Worm (Caenorhabditis elegans): ENCODE measurements around the gene H01G02.1.

DNA sequence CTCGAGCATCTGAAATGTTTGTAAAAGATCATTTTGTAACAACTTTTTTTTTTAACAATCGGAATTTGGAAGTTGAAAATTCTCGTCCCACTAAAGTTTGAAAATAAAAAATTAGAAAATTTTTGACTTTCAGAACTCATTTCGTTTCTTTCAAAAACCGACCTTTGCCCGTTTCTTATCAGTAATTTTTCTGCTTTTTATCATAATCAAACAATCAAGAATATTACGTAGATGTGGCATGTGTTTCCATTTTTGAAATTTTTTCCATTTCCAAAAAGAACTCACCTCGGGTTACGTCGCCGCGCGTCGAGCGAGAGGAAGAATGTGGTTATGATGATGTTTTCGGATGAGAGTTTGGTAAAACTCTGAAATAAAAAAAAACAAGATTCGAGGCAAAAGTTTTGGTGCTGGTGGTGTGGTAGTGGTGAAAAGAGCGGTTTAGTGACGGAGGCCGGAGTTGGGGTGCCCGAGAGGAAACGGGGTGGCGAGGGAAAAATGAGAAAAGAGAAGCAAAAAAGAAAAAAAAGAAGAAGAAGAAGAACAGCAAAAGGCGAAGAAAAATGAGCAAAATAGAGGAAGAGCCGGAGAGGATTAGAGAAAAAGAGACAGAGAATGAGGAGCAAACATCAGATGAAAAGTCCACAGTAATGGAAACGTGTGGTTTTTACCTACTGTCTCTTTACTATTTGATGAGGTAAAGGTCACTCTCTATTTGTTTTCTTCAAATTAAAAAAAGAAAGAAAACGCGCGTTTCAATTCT, 43.1 kb downstream of the H01G02.1 start, which contains the start of gene T12A7.2:
- TF ChIP-seq ceh-9 (tag; optimal IDR thresholded peaks at IDR 0.05) (no peak), fax-1 (tag; optimal IDR thresholded peaks at IDR 0.05) (no peak), sox-2 (GFP tag; IDR thresholded peaks at IDR 0.05) (no peak), tbx-2 (tag; optimal IDR thresholded peaks at IDR 0.05) (peak; percentile 22), ceh-18 (tag; optimal IDR thresholded peaks at IDR 0.05) (peak; percentile 24), fkh-10 (GFP tag; optimal IDR thresholded peaks at IDR 0.05) (no peak), nhr-232 (tag; optimal IDR thresholded peaks at IDR 0.05) (no peak), hlh-6 (tag; optimal IDR thresholded peaks at IDR 0.05) (no peak), ceh-45 (GFP tag; IDR thresholded peaks at IDR 0.05) (no peak)

Data from whole organism, late embryonic.